Fruit fly (Drosophila melanogaster): ENCODE measurements around the gene CG14860.

Gene CG14860

dm6 chr3R:14879207-14879863 lies 15.2 kb upstream of the CG14860 start, which contains the start of gene CG3631 (continued):
- peak in 1 of 2 experiments; percentile 81 for TF ChIP-seq Pdp1 (GFP tag; optimal IDR thresholded peaks at IDR 0.05)
- TF ChIP-seq Ada2b (GFP tag; IDR thresholded peaks at IDR 0.05) = no peak
- no peak for TF ChIP-seq seq (GFP tag; IDR thresholded peaks at IDR 0.05)
- TF ChIP-seq hb (GFP tag; IDR thresholded peaks at IDR 0.05; ENCODE audit: partially characterized antibody) = no peak
- TF ChIP-seq CG9932 (GFP tag; IDR thresholded peaks at IDR 0.05) = no peak
- no peak for TF ChIP-seq gcm2 (GFP tag; optimal IDR thresholded peaks at IDR 0.05)
- 0 out of 2 replicates have a peak, but pooled peaks have one; percentile 16 for TF ChIP-seq Drgx (GFP tag; IDR thresholded peaks at IDR 0.05)
- TF ChIP-seq CG11504 (tag; optimal IDR thresholded peaks at IDR 0.05) = no peak
- TF ChIP-seq grau (tag; optimal IDR thresholded peaks at IDR 0.05) = no peak
- TF ChIP-seq pita (GFP tag; optimal IDR thresholded peaks at IDR 0.05) = no peak
- TF ChIP-seq CG9817 (tag; optimal IDR thresholded peaks at IDR 0.05) = no peak
- no peak for TF ChIP-seq Spps (tag; optimal IDR thresholded peaks at IDR 0.05)
- TF ChIP-seq sens (GFP tag) = peak; percentile 61
- peak; percentile 9 for TF ChIP-seq Nf-YC (tag; optimal IDR thresholded peaks at IDR 0.05)
- TF ChIP-seq CG42726 (GFP tag; IDR thresholded peaks at IDR 0.05; ENCODE audit: partially characterized antibody) = no peak
- no peak for TF ChIP-seq Neu2 (GFP tag; optimal IDR thresholded peaks at IDR 0.05; ENCODE audit: borderline replicate concordance)
- peak; percentile 68 for TF ChIP-seq pzg (GFP tag; optimal IDR thresholded peaks at IDR 0.05)
- no peak for TF ChIP-seq CG9797 (GFP tag; optimal IDR thresholded peaks at IDR 0.05)
- TF ChIP-seq CG18262 (tag; optimal IDR thresholded peaks at IDR 0.05) = no peak
- no peak for TF ChIP-seq Poxn (GFP tag; IDR thresholded peaks at IDR 0.05)
- no peak for TF ChIP-seq Xrp1 (GFP tag; IDR thresholded peaks at IDR 0.05)
- TF ChIP-seq E2f2 (GFP tag; IDR thresholded peaks at IDR 0.05) = peak; percentile 98
- no peak for TF ChIP-seq MTF-1 (GFP tag; optimal IDR thresholded peaks at IDR 0.05; ENCODE audit: borderline replicate concordance)
- TF ChIP-seq dm (GFP tag; optimal IDR thresholded peaks at IDR 0.05) = peak; percentile 65
- no peak for TF ChIP-seq Atf-2 (GFP tag; optimal IDR thresholded peaks at IDR 0.05)
- TF ChIP-seq CG2129 (GFP tag; IDR thresholded peaks at IDR 0.05; ENCODE audit: partially characterized antibody) = no peak
- no peak for TF ChIP-seq CG8765 (GFP tag; IDR thresholded peaks at IDR 0.05)
- TF ChIP-seq eve (GFP tag; optimal IDR thresholded peaks at IDR 0.05) = no peak
- TF ChIP-seq pros (GFP tag; optimal IDR thresholded peaks at IDR 0.05) = no peak
- TF ChIP-seq Hand (GFP tag; optimal IDR thresholded peaks at IDR 0.05) = no peak
- TF ChIP-seq CG17385 (GFP tag; optimal IDR thresholded peaks at IDR 0.05) = peak; percentile 81
- no peak for TF ChIP-seq z (GFP tag; IDR thresholded peaks at IDR 0.05)
- peak; percentile 34 for TF ChIP-seq hbn (GFP tag; IDR thresholded peaks at IDR 0.05; ENCODE audit: partially characterized antibody)
- TF ChIP-seq CG8388 (GFP tag; optimal IDR thresholded peaks at IDR 0.05) = no peak
- TF ChIP-seq lab (GFP tag; optimal IDR thresholded peaks at IDR 0.05) = no peak
- TF ChIP-seq CG10543 (GFP tag; optimal IDR thresholded peaks at IDR 0.05) = no peak
- no peak for TF ChIP-seq CoRest (tag; optimal IDR thresholded peaks at IDR 0.05)
- TF ChIP-seq nmo (GFP tag; optimal IDR thresholded peaks at IDR 0.05) = peak; percentile 10
- TF ChIP-seq cwo (GFP tag; optimal IDR thresholded peaks at IDR 0.05) = peak; percentile 33
- TF ChIP-seq ftz-f1 (GFP tag; optimal IDR thresholded peaks at IDR 0.05) = no peak
- TF ChIP-seq CG14014 (GFP tag; IDR thresholded peaks at IDR 0.05) = no peak
- TF ChIP-seq CG2875 (GFP tag; optimal IDR thresholded peaks at IDR 0.05) = no peak
- TF ChIP-seq chm (GFP tag; IDR thresholded peaks at IDR 0.05) = no peak
- TF ChIP-seq CG4617 (GFP tag; optimal IDR thresholded peaks at IDR 0.05; ENCODE audit: borderline replicate concordance) = no peak
- TF ChIP-seq CG10431 (GFP tag; optimal IDR thresholded peaks at IDR 0.05) = no peak
- no peak for TF ChIP-seq usp (GFP tag; optimal IDR thresholded peaks at IDR 0.05)
- TF ChIP-seq Usf (GFP tag; optimal IDR thresholded peaks at IDR 0.05) = no peak
- TF ChIP-seq zf30C (GFP tag; optimal IDR thresholded peaks at IDR 0.05) = peak; percentile 39
- no peak for TF ChIP-seq gce (GFP tag; IDR thresholded peaks at IDR 0.05)
- TF ChIP-seq CG6654 (GFP tag; optimal IDR thresholded peaks at IDR 0.05) = no peak

All from whole organism, embryonic.